Worm (Caenorhabditis elegans): ENCODE data around the gene srh-8.

The srh-8 gene

ce11 chrV:4004577-4004976 lies 742 bp upstream of the srh-8 start (continued):
- peak; percentile 62 for TF ChIP-seq dpl-1 (GFP tag; optimal IDR thresholded peaks at IDR 0.05)
- peak; percentile 88 for TF ChIP-seq efl-1 (GFP tag; optimal IDR thresholded peaks at IDR 0.05)

ce11 chrV:4007927-4008326 lies 2.6 kb downstream of the srh-8 start, which contains the start of gene srh-7:
Gene srh-7, plus strand, starts transcription at chrV:4008227.
- TF ChIP-seq akir-1 (GFP tag; optimal IDR thresholded peaks at IDR 0.05) = no peak
- TF ChIP-seq xnd-1 (tag; optimal IDR thresholded peaks at IDR 0.05) = no peak
- no peak for TF ChIP-seq bed-2 (GFP tag; IDR thresholded peaks at IDR 0.05)
- no peak for TF ChIP-seq lin-35 (GFP tag; optimal IDR thresholded peaks at IDR 0.05)
- no peak for TF ChIP-seq dpl-1 (GFP tag; optimal IDR thresholded peaks at IDR 0.05)
- TF ChIP-seq ets-4 (GFP tag; optimal IDR thresholded peaks at IDR 0.05) = no peak
- TF ChIP-seq unc-130 (GFP tag; optimal IDR thresholded peaks at IDR 0.05) = no peak
- TF ChIP-seq F52B5.7 (tag; optimal IDR thresholded peaks at IDR 0.05) = no peak
- TF ChIP-seq sptf-2 (GFP tag; optimal IDR thresholded peaks at IDR 0.05) = no peak
- TF ChIP-seq F23B12.7 (tag; optimal IDR thresholded peaks at IDR 0.05; ENCODE audit: insufficient read depth) = no peak
- TF ChIP-seq madf-8 (GFP tag; conservative IDR thresholded peaks at IDR 0.05) = no peak
- TF ChIP-seq F49E8.2 (tag; optimal IDR thresholded peaks at IDR 0.05; ENCODE audit: insufficient read depth) = no peak
- no peak for TF ChIP-seq snpc-1.3 (tag; optimal IDR thresholded peaks at IDR 0.05; ENCODE audit: insufficient read depth)
- TF ChIP-seq nhr-179 (tag; optimal IDR thresholded peaks at IDR 0.05) = no peak

DNA sequence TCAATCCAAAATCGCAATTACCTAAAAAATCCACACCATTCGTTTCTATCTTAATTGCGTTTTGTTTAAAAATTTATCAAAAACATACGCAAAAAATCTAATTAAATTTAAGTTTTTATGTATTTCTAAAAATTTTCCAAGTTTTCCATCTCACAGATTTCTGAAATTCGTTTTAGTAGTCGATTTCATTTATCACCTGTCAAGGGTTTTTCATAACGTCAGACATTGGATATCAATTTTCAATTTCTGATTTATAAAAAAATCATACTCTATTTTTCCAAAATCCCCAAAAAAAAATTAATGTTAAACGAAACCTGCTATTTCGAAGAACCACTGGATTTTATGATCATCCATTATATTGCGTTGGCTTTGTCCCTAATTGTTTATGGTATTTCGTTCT lies 4.9 kb downstream of the srh-8 start, which contains the start of gene srh-4:
Gene srh-4 (plus strand): TSS at position 301 of the 400 bp plus-strand sequence.
- no peak for TF ChIP-seq lin-26 (GFP tag; IDR thresholded peaks at IDR 0.05)
- TF ChIP-seq nhr-120 (GFP tag; IDR thresholded peaks at IDR 0.05) = no peak
- no peak for TF ChIP-seq lir-1 (GFP tag; conservative IDR thresholded peaks at IDR 0.05)
- no peak for TF ChIP-seq snpc-3.4 (tag; optimal IDR thresholded peaks at IDR 0.05)
- no peak for TF ChIP-seq K11D2.4 (GFP tag; IDR thresholded peaks at IDR 0.05)
- no peak for TF ChIP-seq B0019.2 (GFP tag; conservative IDR thresholded peaks at IDR 0.05)
- no peak for TF ChIP-seq ztf-3 (GFP tag; optimal IDR thresholded peaks at IDR 0.05)
- no peak for TF ChIP-seq ztf-28 (GFP tag; IDR thresholded peaks at IDR 0.05)
- TF ChIP-seq hmg-20 (GFP tag; IDR thresholded peaks at IDR 0.05) = no peak
- no peak for TF ChIP-seq K12H6.12 (tag; optimal IDR thresholded peaks at IDR 0.05)
- no peak for TF ChIP-seq mcd-1 (GFP tag; IDR thresholded peaks at IDR 0.05)
- no peak for TF ChIP-seq Y95B8A.8 (GFP tag; IDR thresholded peaks at IDR 0.05)

DNA sequence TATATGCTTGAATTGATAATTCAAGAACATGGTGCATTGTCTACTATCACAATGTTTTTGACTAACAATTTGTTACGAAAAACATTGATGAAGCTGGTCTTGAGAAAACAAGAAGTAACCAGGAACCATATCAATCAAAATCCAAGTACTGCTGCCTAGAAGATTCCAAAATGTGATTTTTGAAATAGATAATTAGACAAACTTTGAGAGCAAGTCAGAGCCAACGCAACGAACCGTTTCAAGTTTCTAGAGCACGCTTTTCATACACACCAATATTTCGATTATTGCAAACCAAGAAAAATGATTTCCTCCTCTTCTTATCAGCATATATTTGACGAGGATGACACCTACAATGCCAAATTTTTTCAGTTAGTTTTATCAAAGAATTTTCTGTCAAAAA lies 11.5 kb downstream of the srh-8 start, which contains the start of gene srw-89:
Gene srw-89 (plus strand): TSS at position 301 of the 400 bp plus-strand sequence.
- TF ChIP-seq nfya-2 (GFP tag; IDR thresholded peaks at IDR 0.05) (no peak), egl-44 (GFP tag; IDR thresholded peaks at IDR 0.05) (no peak), snpc-4 (GFP tag; optimal IDR thresholded peaks at IDR 0.05) (no peak), snpc-4 (tag; optimal IDR thresholded peaks at IDR 0.05) (no peak), F57C9.4 (tag; optimal IDR thresholded peaks at IDR 0.05) (no peak)

ce11 chrV:4018591-4018990 lies 13.3 kb downstream of the srh-8 start:
- TF ChIP-seq D2030.7 (GFP tag; IDR thresholded peaks at IDR 0.05) (no peak), ekl-4 (GFP tag; IDR thresholded peaks at IDR 0.05) (no peak), lsl-1 (GFP tag; optimal IDR thresholded peaks at IDR 0.05) (no peak), rpc-1 (optimal IDR thresholded peaks at IDR 0.05) (no peak), rpc-1 (tag; optimal IDR thresholded peaks at IDR 0.05) (no peak), let-526 (GFP tag; IDR thresholded peaks at IDR 0.05) (no peak), nfya-2 (GFP tag; IDR thresholded peaks at IDR 0.05) (no peak), Y53F4B.3 (GFP tag; IDR thresholded peaks at IDR 0.05) (no peak), ztf-6 (GFP tag; IDR thresholded peaks at IDR 0.05) (no peak), ZK185.1 (tag; optimal IDR thresholded peaks at IDR 0.05; ENCODE audit: poor library complexity, severe bottlenecking) (no peak), F52B5.7 (tag; optimal IDR thresholded peaks at IDR 0.05) (no peak), T07F8.4 (tag; optimal IDR thresholded peaks at IDR 0.05) (no peak), C06A6.2 (GFP tag; conservative IDR thresholded peaks at IDR 0.05) (no peak), Y95B8A.8 (GFP tag; IDR thresholded peaks at IDR 0.05) (no peak), zfh-2 (GFP tag; conservative IDR thresholded peaks at IDR 0.05) (no peak)
